Fruit fly (Drosophila melanogaster) whole organism, embryonic: ENCODE data around the gene CG9674.

Experiments
- Ada2b ChIP-seq: fragments of 200-800 bp; sonication (Bioruptor generic); IDR thresholded peaks from 2 replicates; pipeline ENCODE4 v1.3.6; 2022; ENCODE audit warnings: missing biosample characterization, missing genetic modification characterization
- Atf-2 ChIP-seq: fragments of 200-800 bp; sonication (Bioruptor generic); optimal IDR thresholded peaks from 2 replicates; lab custom pipeline; 2016; ENCODE audit warnings: missing biosample characterization, missing genetic modification characterization
- Awh ChIP-seq: fragments of 200-800 bp; sonication (Bioruptor generic); IDR thresholded peaks from 2 replicates; pipeline ENCODE4, ENCODE4 v1.3.6; 2022; ENCODE audit warnings: missing biosample characterization, missing genetic modification characterization
- Bdp1 ChIP-seq: fragments of 200-800 bp; sonication (Bioruptor generic); optimal IDR thresholded peaks from 3 replicates; lab custom pipeline; 2016; ENCODE audit warnings: missing biosample characterization, missing genetic modification characterization
- Blimp-1 ChIP-seq: fragments of 200-800 bp; sonication (Bioruptor generic); optimal IDR thresholded peaks from 3 replicates; lab custom pipeline; 2018; ENCODE audit warnings: missing biosample characterization, missing genetic modification characterization, mild to moderate bottlenecking, moderate library complexity, missing genetic modification reagents
- CG11504 ChIP-seq: fragments of 200-800 bp; sonication (Bioruptor generic); optimal IDR thresholded peaks from 3 replicates; lab custom pipeline; 2019; ENCODE audit warnings: missing biosample characterization, mild to moderate bottlenecking, missing genetic modification characterization, moderate library complexity
- CG12391 ChIP-seq: fragments of 200-800 bp; sonication (Bioruptor generic); optimal IDR thresholded peaks from 3 replicates; lab custom pipeline; 2018; ENCODE audit warnings: missing biosample characterization, mild to moderate bottlenecking, missing genetic modification characterization, moderate library complexity
- CG14667 ChIP-seq: fragments of 200-800 bp; sonication (Bioruptor generic); IDR thresholded peaks from 2 replicates; pipeline ENCODE4 v1.3.6; 2022; ENCODE audit warnings: missing biosample characterization, missing genetic modification characterization
- CG15479 ChIP-seq: fragments of 200-800 bp; sonication (Bioruptor generic); optimal IDR thresholded peaks from 3 replicates; lab custom pipeline; 2019; ENCODE audit warnings: missing biosample characterization, mild to moderate bottlenecking, missing genetic modification characterization, moderate library complexity
- CG16779 ChIP-seq: fragments of 200-800 bp; sonication (Bioruptor generic); IDR thresholded peaks from 2 replicates; pipeline ENCODE4 v1.3.6; 2022; ENCODE audit warnings: missing biosample characterization, missing genetic modification characterization
- CG17802 ChIP-seq: fragments of 200-800 bp; sonication (Bioruptor generic); optimal IDR thresholded peaks from 2 replicates; lab custom pipeline; 2018; ENCODE audit warnings: missing biosample characterization, mild to moderate bottlenecking, missing genetic modification characterization, moderate library complexity
- CG18011 ChIP-seq: fragments of 200-800 bp; sonication (Bioruptor generic); optimal IDR thresholded peaks from 2 replicates; lab custom pipeline; 2017; ENCODE audit warnings: missing biosample characterization, missing genetic modification characterization, mild to moderate bottlenecking, moderate library complexity, missing genotype
- CG2116 ChIP-seq: fragments of 200-800 bp; sonication (Bioruptor generic); optimal IDR thresholded peaks from 3 replicates; lab custom pipeline; 2018; ENCODE audit warnings: missing biosample characterization, mild to moderate bottlenecking, missing genetic modification characterization
- CG2202 ChIP-seq: fragments of 200-800 bp; sonication (Bioruptor generic); optimal IDR thresholded peaks from 2 replicates; lab custom pipeline; 2018; ENCODE audit warnings: missing biosample characterization, mild to moderate bottlenecking, missing genetic modification characterization
- CG32532 ChIP-seq: fragments of 200-800 bp; sonication (Bioruptor generic); IDR thresholded peaks from 2 replicates; pipeline ENCODE4 v1.3.6; 2022; ENCODE audit warnings: missing biosample characterization, missing genetic modification characterization
- CG34422 ChIP-seq: fragments of 200-800 bp; sonication (Bioruptor generic); IDR thresholded peaks from 3 replicates; pipeline ENCODE4 v1.3.6; 2022; ENCODE audit warnings: missing biosample characterization, missing genetic modification characterization
- CG4820 ChIP-seq: fragments of 200-800 bp; sonication (Bioruptor generic); optimal IDR thresholded peaks from 3 replicates; lab custom pipeline; 2016; ENCODE audit warnings: missing biosample characterization, missing genetic modification characterization
- CG6854 ChIP-seq: fragments of 200-800 bp; sonication (Bioruptor generic); optimal IDR thresholded peaks from 3 replicates; lab custom pipeline; 2017; ENCODE audit warnings: missing biosample characterization, mild to moderate bottlenecking, missing genetic modification characterization
- CG7745 ChIP-seq: fragments of 200-800 bp; sonication (Bioruptor generic); optimal IDR thresholded peaks from 2 replicates; lab custom pipeline; 2018; ENCODE audit warnings: missing biosample characterization, mild to moderate bottlenecking, missing genetic modification characterization, moderate library complexity
- CG7839 ChIP-seq: fragments of 200-800 bp; sonication (Bioruptor generic); optimal IDR thresholded peaks from 3 replicates; lab custom pipeline; 2018; ENCODE audit warnings: missing biosample characterization, mild to moderate bottlenecking, missing genetic modification characterization, moderate library complexity
- CG8478 ChIP-seq: fragments of >200 bp; optimal IDR thresholded peaks from 2 replicates; lab custom pipeline; 2018
- CG8924 ChIP-seq: fragments of 200-800 bp; optimal IDR thresholded peaks from 3 replicates; lab custom pipeline; 2019; ENCODE audit warnings: missing biosample characterization, mild to moderate bottlenecking, missing genetic modification characterization, moderate library complexity
- D ChIP-seq, 2 experiments: fragments of 200-800 bp in 1 of 2; fragments of >200 bp in 1 of 2; sonication (Bioruptor generic) in 1 of 2; optimal IDR thresholded peaks; 2 replicates in 1 of 2; 3 replicates in 1 of 2; lab custom pipeline; 2017; ENCODE audit warnings: mild to moderate bottlenecking in 1 of 2, missing biosample characterization in 1 of 2, missing genetic modification characterization in 1 of 2, missing genetic modification reagents in 1 of 2
- D19B ChIP-seq: fragments of 200-800 bp; sonication (Bioruptor generic); optimal IDR thresholded peaks from 2 replicates; lab custom pipeline; 2017; ENCODE audit warnings: missing biosample characterization, mild to moderate bottlenecking, missing genetic modification characterization
- Dek ChIP-seq: fragments of 200-800 bp; sonication (Bioruptor generic); optimal IDR thresholded peaks from 3 replicates; lab custom pipeline; 2019; ENCODE audit warnings: missing biosample characterization, mild to moderate bottlenecking, missing genetic modification characterization, moderate library complexity
- Dp ChIP-seq: fragments of 200-800 bp; sonication (Bioruptor generic); optimal IDR thresholded peaks from 2 replicates; lab custom pipeline; 2018; ENCODE audit warnings: missing biosample characterization, mild to moderate bottlenecking, missing genetic modification characterization, moderate library complexity
- Dref ChIP-seq: fragments of 200-800 bp; sonication (Bioruptor generic); IDR thresholded peaks from 2 replicates; pipeline ENCODE4 v1.3.6; 2022; ENCODE audit warnings: missing biosample characterization, missing genetic modification characterization
- MBD-R2 ChIP-seq: fragments of 200-800 bp; sonication (Bioruptor generic); IDR thresholded peaks from 2 replicates; pipeline ENCODE4 v1.3.6; 2022; ENCODE audit warnings: missing biosample characterization, missing genetic modification characterization
- NK7.1 ChIP-seq: fragments of 200-800 bp; sonication (Bioruptor generic); optimal IDR thresholded peaks from 3 replicates; lab custom pipeline; 2016; ENCODE audit warnings: missing biosample characterization, missing genetic modification characterization
- Nf-YB ChIP-seq: fragments of 200-800 bp; sonication (Bioruptor generic); optimal IDR thresholded peaks from 3 replicates; lab custom pipeline; 2019; ENCODE audit warnings: missing biosample characterization, mild to moderate bottlenecking, missing genetic modification characterization, moderate library complexity
- PHDP ChIP-seq: fragments of 200-800 bp; sonication (Bioruptor generic); optimal IDR thresholded peaks from 3 replicates; lab custom pipeline; 2018; ENCODE audit warnings: missing biosample characterization, mild to moderate bottlenecking, missing genetic modification characterization, moderate library complexity
- abd-A ChIP-seq: fragments of 200-800 bp; sonication (Bioruptor generic); optimal IDR thresholded peaks from 3 replicates; lab custom pipeline; 2019; ENCODE audit warnings: missing biosample characterization, mild to moderate bottlenecking, missing genetic modification characterization, moderate library complexity
- az2 ChIP-seq: fragments of 200-800 bp; sonication (Bioruptor generic); optimal IDR thresholded peaks from 3 replicates; lab custom pipeline; 2016; ENCODE audit warnings: missing biosample characterization, missing genetic modification characterization
- croc ChIP-seq: fragments of 200-800 bp; sonication (Bioruptor generic); conservative IDR thresholded peaks from 3 replicates; pipeline ENCODE4 v1.3.6; 2022; ENCODE audit warnings: missing biosample characterization, missing genetic modification characterization
- dan ChIP-seq: fragments of 200-800 bp; sonication (Bioruptor generic); IDR thresholded peaks from 2 replicates; pipeline ENCODE4 v1.3.6; 2022; ENCODE audit warnings: missing biosample characterization, missing genetic modification characterization
- gce ChIP-seq: fragments of 200-800 bp; sonication (Bioruptor generic); IDR thresholded peaks from 3 replicates; pipeline ENCODE4 v1.3.6; 2022; ENCODE audit warnings: missing biosample characterization, missing genetic modification characterization
- hb ChIP-seq: fragments of 200-800 bp; sonication (Bioruptor generic); IDR thresholded peaks from 3 replicates; pipeline ENCODE4 v1.3.6; 2022; ENCODE audit warnings: missing biosample characterization, missing genetic modification characterization; ENCODE audit not compliant: partially characterized antibody
- inv ChIP-seq: fragments of 200-800 bp; sonication (Bioruptor generic); IDR thresholded peaks from 2 replicates; pipeline ENCODE4 v1.3.6; 2022; ENCODE audit warnings: missing biosample characterization, missing genetic modification characterization; ENCODE audit not compliant: partially characterized antibody
- kay ChIP-seq: fragments of 200-800 bp; sonication (Bioruptor generic); optimal IDR thresholded peaks from 2 replicates; lab custom pipeline; 2016; ENCODE audit warnings: missing biosample characterization, missing genetic modification characterization
- lilli ChIP-seq: fragments of 200-800 bp; sonication (Bioruptor generic); optimal IDR thresholded peaks from 3 replicates; lab custom pipeline; 2016; ENCODE audit warnings: missing biosample characterization, missing genetic modification characterization
- onecut ChIP-seq: fragments of 200-800 bp; sonication (Bioruptor generic); IDR thresholded peaks from 2 replicates; pipeline ENCODE4 v1.3.6; 2022; ENCODE audit warnings: missing biosample characterization, missing genetic modification characterization
- scrt ChIP-seq: fragments of 200-800 bp; sonication (Bioruptor generic); optimal IDR thresholded peaks from 2 replicates; lab custom pipeline; 2018; ENCODE audit warnings: missing biosample characterization, mild to moderate bottlenecking, missing genetic modification characterization, moderate library complexity
- slbo ChIP-seq: fragments of 200-800 bp; sonication (Bioruptor generic); IDR thresholded peaks from 2 replicates; pipeline ENCODE4 v1.3.6; 2022; ENCODE audit warnings: missing biosample characterization, missing genetic modification characterization
- so ChIP-seq: fragments of 200-800 bp; sonication (Bioruptor generic); IDR thresholded peaks from 3 replicates; pipeline ENCODE4 v1.3.6; 2022; ENCODE audit warnings: missing biosample characterization, missing genetic modification characterization
- sob ChIP-seq: fragments of 200-800 bp; sonication (Bioruptor generic); IDR thresholded peaks from 2 replicates; pipeline ENCODE4 v1.3.6; 2022; ENCODE audit warnings: missing biosample characterization, missing genetic modification characterization
- sr ChIP-seq: fragments of 200-800 bp; sonication (Bioruptor generic); IDR thresholded peaks from 3 replicates; pipeline ENCODE4 v1.3.6; 2022; ENCODE audit warnings: missing biosample characterization, missing genetic modification characterization
- ttk ChIP-seq: fragments of 200-800 bp; sonication (Bioruptor generic); IDR thresholded peaks from 2 replicates; pipeline ENCODE4 v2.1.2; 2022; ENCODE audit warnings: missing biosample characterization, missing genetic modification characterization
- tup ChIP-seq: fragments of 200-800 bp; sonication (Bioruptor generic); optimal IDR thresholded peaks from 2 replicates; lab custom pipeline; 2016; ENCODE audit warnings: missing biosample characterization, mild to moderate bottlenecking, missing genetic modification characterization, moderate library complexity
- zen ChIP-seq: fragments of 200-800 bp; sonication (Bioruptor generic); optimal IDR thresholded peaks from 3 replicates; lab custom pipeline; 2018; ENCODE audit warnings: missing biosample characterization, mild to moderate bottlenecking, missing genetic modification characterization, moderate library complexity
- zfh2 ChIP-seq: fragments of 200-800 bp; sonication (Bioruptor generic); optimal IDR thresholded peaks from 2 replicates; lab custom pipeline; 2016; ENCODE audit warnings: missing biosample characterization, missing genetic modification characterization

The CG9674 gene

dm6 chr3L:16803708-16804350, 3.7 kb downstream of the CG9674 start (continued):
- TF ChIP-seq gce (GFP tag; lab: Robert Waterston, UW) (no peak; the same call in 2 of the 3 replicates), CG2202 (tag; lab: Kevin White, UChicago) (no peak), kay (GFP tag; lab: Kevin White, UChicago) (no peak), CG18011 (GFP tag; lab: Kevin White, UChicago) (no peak), onecut (GFP tag; lab: Robert Waterston, UW) (peak; percentile 48), CG2116 (GFP tag; lab: Kevin White, UChicago) (no peak), dan (no peak), Ada2b (no peak), D19B (no peak), CG17802 (no peak), Dek (no peak), CG34422 (GFP tag; lab: Robert Waterston, UW) (peak; percentile 38; the same call in 1 of the 3 replicates), Dref (GFP tag; lab: Robert Waterston, UW) (no peak), MBD-R2 (GFP tag; lab: Robert Waterston, UW) (no peak), so (GFP tag; lab: Robert Waterston, UW) (no peak), ttk (GFP tag; lab: Robert Waterston, UW) (0 out of 2 replicates have a peak, but pooled peaks have one; percentile 7), sob (GFP tag; lab: Robert Waterston, UW) (no peak), CG11504 (tag; lab: Kevin White, UChicago) (peak; percentile 56), slbo (GFP tag; lab: Robert Waterston, UW) (no peak), CG14667 (no peak), az2 (GFP tag; lab: Kevin White, UChicago) (no peak), CG32532 (GFP tag; lab: Robert Waterston, UW) (peak; percentile 45; the same call in 1 of the 2 replicates), Atf-2 (GFP tag; lab: Kevin White, UChicago) (no peak), CG15479 (GFP tag; lab: Kevin White, UChicago) (no peak), CG8924 (tag; lab: Kevin White, UChicago) (no peak), scrt (peak; percentile 5), CG7839 (tag; lab: Kevin White, UChicago) (peak; percentile 55), CG16779 (no peak), sr (peak; percentile 40; the same call in 1 of the 3 replicates), PHDP (peak; percentile 46), croc (no peak), tup (GFP tag; lab: Kevin White, UChicago) (no peak), Blimp-1 (peak; percentile 4), NK7.1 (GFP tag; lab: Kevin White, UChicago) (no peak), abd-A (tag; lab: Kevin White, UChicago) (no peak), zfh2 (GFP tag; lab: Kevin White, UChicago) (no peak), CG12391 (tag; lab: Kevin White, UChicago) (no peak), Nf-YB (GFP tag; lab: Kevin White, UChicago) (no peak), CG4820 (GFP tag; lab: Kevin White, UChicago) (no peak), inv (no peak), D (optimal IDR thresholded peaks at IDR 0.05; lab: Kevin White, UChicago) (no peak), D (GFP tag; optimal IDR thresholded peaks at IDR 0.05; lab: Kevin White, UChicago) (no peak), Bdp1 (no peak), zen (tag; lab: Kevin White, UChicago) (no peak), lilli (GFP tag; lab: Kevin White, UChicago) (no peak), CG8478 (lab: Kevin White, UChicago) (no peak), hb (GFP tag; lab: Robert Waterston, UW) (no peak), Dp (GFP tag; lab: Kevin White, UChicago) (no peak), CG7745 (tag; lab: Kevin White, UChicago) (no peak), Awh (GFP tag; lab: Robert Waterston, UW) (peak; percentile 46; the same call in 1 of the 2 replicates), CG6854 (GFP tag; lab: Kevin White, UChicago) (peak; percentile 25)
